Fruit fly (Drosophila melanogaster): Measurements from ENCODE around the gene Grx1.

DNA sequence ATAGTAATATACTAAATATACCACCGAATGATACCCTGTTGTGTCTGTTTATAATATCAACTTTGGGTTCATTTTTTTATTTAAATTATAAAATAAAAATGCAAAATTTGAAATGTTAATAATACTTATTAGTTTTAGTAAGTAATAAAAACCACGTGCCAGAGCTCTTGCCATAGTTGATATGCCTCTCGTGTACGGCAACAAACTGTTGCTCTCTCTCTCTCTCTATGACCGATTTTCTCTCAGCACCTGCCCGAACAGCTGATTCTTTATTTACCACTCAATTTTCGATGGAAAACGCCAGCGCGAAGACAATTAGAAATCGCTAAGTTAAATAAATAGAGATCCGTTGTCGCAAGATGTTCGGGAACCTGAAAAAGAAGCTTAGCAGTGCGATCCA, 1.5 kb upstream of the Grx1 start, which contains the start of gene Dysb:
- no peak; the same call in 1 of the 2 replicates for TF ChIP-seq rn (GFP tag; IDR thresholded peaks at IDR 0.05)
- peak; percentile 81 for TF ChIP-seq Snoo (tag; optimal IDR thresholded peaks at IDR 0.05)
- TF ChIP-seq Pif1B (GFP tag; optimal IDR thresholded peaks at IDR 0.05) = peak; percentile 82
- TF ChIP-seq CG34367 (tag; optimal IDR thresholded peaks at IDR 0.05) = peak; percentile 70
- peak; percentile 93 for TF ChIP-seq CG4496 (GFP tag; IDR thresholded peaks at IDR 0.05)
- TF ChIP-seq CG8301 (tag; optimal IDR thresholded peaks at IDR 0.05) = peak; percentile 80
- TF ChIP-seq CG17806 (tag; optimal IDR thresholded peaks at IDR 0.05) = peak; percentile 83
- TF ChIP-seq CG9948 (tag; optimal IDR thresholded peaks at IDR 0.05) = peak; percentile 70
- TF ChIP-seq Pif1A (GFP tag; optimal IDR thresholded peaks at IDR 0.05) = peak; percentile 76
- 0 out of 2 replicates have a peak, but pooled peaks have one; percentile 26 for TF ChIP-seq CG10348 (GFP tag; IDR thresholded peaks at IDR 0.05)
- peak; percentile 46 for TF ChIP-seq D1 (tag; optimal IDR thresholded peaks at IDR 0.05)
- no peak for TF ChIP-seq EcR (GFP tag; optimal IDR thresholded peaks at IDR 0.05)
